Worm (Caenorhabditis elegans): ENCODE data around the gene sdc-3.

sdc-3 gene

DNA sequence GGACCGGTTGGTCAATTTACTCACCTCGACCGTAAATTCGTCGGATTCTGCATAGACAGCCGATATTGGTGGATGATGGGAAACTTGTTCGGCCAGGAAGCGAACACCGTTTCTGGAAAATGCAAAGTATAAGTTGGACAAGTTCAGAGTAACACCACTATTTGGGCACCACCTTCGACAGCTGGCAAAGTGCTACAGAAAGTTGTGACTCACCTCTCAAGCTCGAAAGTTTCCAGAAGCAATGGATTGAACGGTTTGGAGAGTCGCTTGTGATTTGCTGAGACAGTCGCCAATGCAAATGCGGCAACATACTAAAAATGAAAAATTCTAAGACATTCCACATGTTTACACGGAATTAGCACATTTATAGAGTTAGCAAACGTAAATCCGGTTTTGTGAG, 34.7 kb downstream of the sdc-3 start:
- no peak for TF ChIP-seq aptf-2 (GFP tag; conservative IDR thresholded peaks at IDR 0.05)
- no peak for TF ChIP-seq B0019.2 (GFP tag; conservative IDR thresholded peaks at IDR 0.05)
- no peak for TF ChIP-seq lag-1 (GFP tag; IDR thresholded peaks at IDR 0.05)
- no peak for TF ChIP-seq Y95B8A.8 (GFP tag; IDR thresholded peaks at IDR 0.05)
- no peak for TF ChIP-seq nhr-179 (tag; optimal IDR thresholded peaks at IDR 0.05)
- TF ChIP-seq fkh-3 (tag; optimal IDR thresholded peaks at IDR 0.05): no peak
- TF ChIP-seq F49E8.2 (tag; optimal IDR thresholded peaks at IDR 0.05; ENCODE audit: insufficient read depth): no peak
- no peak for TF ChIP-seq B0336.3 (GFP tag; IDR thresholded peaks at IDR 0.05)
- TF ChIP-seq ztf-18 (tag; optimal IDR thresholded peaks at IDR 0.05): no peak
- TF ChIP-seq die-1 (tag; optimal IDR thresholded peaks at IDR 0.05): no peak
- no peak for TF ChIP-seq snpc-4 (GFP tag; optimal IDR thresholded peaks at IDR 0.05)
- TF ChIP-seq snpc-4 (tag; optimal IDR thresholded peaks at IDR 0.05): no peak
- TF ChIP-seq ceh-91 (GFP tag; IDR thresholded peaks at IDR 0.05): no peak
- no peak for TF ChIP-seq xnd-1 (tag; optimal IDR thresholded peaks at IDR 0.05)
- TF ChIP-seq tbx-9 (tag; optimal IDR thresholded peaks at IDR 0.05; ENCODE audit: borderline replicate concordance): no peak
- TF ChIP-seq cebp-2 (GFP tag; IDR thresholded peaks at IDR 0.05): no peak
- TF ChIP-seq ztf-25 (GFP tag; IDR thresholded peaks at IDR 0.05): no peak
- no peak for TF ChIP-seq B0261.1 (tag; optimal IDR thresholded peaks at IDR 0.05)

DNA sequence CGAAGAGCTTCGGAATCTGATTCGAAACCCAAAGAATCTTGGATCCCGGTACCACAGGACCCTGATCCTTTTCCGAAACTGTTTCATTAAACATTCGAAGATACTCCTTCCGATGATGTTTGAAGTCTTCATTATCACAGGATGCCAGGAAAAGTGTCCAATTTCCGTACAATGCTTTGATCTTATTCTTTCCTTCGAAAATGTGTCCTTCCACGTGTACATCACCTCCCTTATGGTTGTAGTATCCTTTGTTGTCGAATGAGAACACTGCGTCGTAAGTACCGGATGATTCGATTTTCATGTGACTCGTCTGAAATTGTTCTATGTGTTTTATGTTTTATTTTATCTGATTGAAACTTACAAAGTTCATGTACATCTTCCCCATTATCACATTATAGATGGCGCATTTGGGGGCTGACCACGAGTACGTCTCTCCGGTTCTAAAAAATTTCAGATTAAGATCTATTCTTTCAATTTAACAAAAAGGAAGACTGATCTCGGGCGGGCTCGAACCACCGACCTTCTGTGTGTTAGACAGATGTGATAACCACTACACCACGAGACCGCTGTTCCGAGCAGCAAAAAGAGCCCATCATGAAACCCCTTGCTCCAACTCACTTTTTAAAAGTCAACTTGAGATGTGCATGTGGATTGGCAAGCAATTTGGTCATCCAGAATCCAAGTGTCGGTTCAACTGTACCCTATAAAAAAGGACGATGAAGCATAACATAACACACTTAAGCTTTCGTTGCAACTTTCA, 35.3 kb downstream of the sdc-3 start:
- TF ChIP-seq dpff-1 (tag; optimal IDR thresholded peaks at IDR 0.05) (no peak), rpc-1 (optimal IDR thresholded peaks at IDR 0.05) (peak; percentile 53), rpc-1 (tag; optimal IDR thresholded peaks at IDR 0.05) (peak; percentile 70), T26A5.8 (tag; optimal IDR thresholded peaks at IDR 0.05) (no peak), Y67H2A.10 (GFP tag; conservative IDR thresholded peaks at IDR 0.05) (no peak), ztf-26 (tag; optimal IDR thresholded peaks at IDR 0.05) (no peak), hsf-1 (GFP tag; IDR thresholded peaks at IDR 0.05) (no peak), C17E4.6 (GFP tag; IDR thresholded peaks at IDR 0.05) (no peak), C06A6.2 (GFP tag; conservative IDR thresholded peaks at IDR 0.05) (no peak), B0019.2 (GFP tag; conservative IDR thresholded peaks at IDR 0.05) (0 out of 2 replicates have a peak, but pooled peaks have one; percentile 6), nhr-90 (tag; optimal IDR thresholded peaks at IDR 0.05) (no peak), B0336.3 (GFP tag; IDR thresholded peaks at IDR 0.05) (0 out of 2 replicates have a peak, but pooled peaks have one; percentile 38), mcd-1 (GFP tag; IDR thresholded peaks at IDR 0.05) (0 out of 2 replicates have a peak, but pooled peaks have one; percentile 34), B0261.1 (tag; optimal IDR thresholded peaks at IDR 0.05) (peak; percentile 76), hlh-12 (tag; optimal IDR thresholded peaks at IDR 0.05) (no peak), lin-26 (GFP tag; IDR thresholded peaks at IDR 0.05) (peak; percentile 61; the same call in 1 of the 2 replicates), cebp-2 (GFP tag; IDR thresholded peaks at IDR 0.05) (no peak), nhr-80 (tag; optimal IDR thresholded peaks at IDR 0.05) (peak; percentile 9), snpc-4 (GFP tag; optimal IDR thresholded peaks at IDR 0.05) (no peak), snpc-4 (tag; optimal IDR thresholded peaks at IDR 0.05) (peak in 1 of 4 experiments; percentile 59), mxl-1 (tag; optimal IDR thresholded peaks at IDR 0.05) (no peak), him-1 (tag; optimal IDR thresholded peaks at IDR 0.05) (peak; percentile 65), pha-4 (tag; optimal IDR thresholded peaks at IDR 0.05) (no peak), F10E7.11 (tag; optimal IDR thresholded peaks at IDR 0.05) (no peak), egl-18 (GFP tag; IDR thresholded peaks at IDR 0.05) (no peak), F55B11.4 (tag; optimal IDR thresholded peaks at IDR 0.05; ENCODE audit: borderline replicate concordance, insufficient read depth) (no peak), ztf-28 (GFP tag; IDR thresholded peaks at IDR 0.05) (no peak), lin-35 (GFP tag; optimal IDR thresholded peaks at IDR 0.05) (no peak), dpl-1 (GFP tag; optimal IDR thresholded peaks at IDR 0.05) (no peak), ztf-18 (tag; optimal IDR thresholded peaks at IDR 0.05) (no peak), ceh-100 (GFP tag; IDR thresholded peaks at IDR 0.05) (peak; percentile 45), nhr-120 (GFP tag; IDR thresholded peaks at IDR 0.05) (no peak), bed-2 (GFP tag; IDR thresholded peaks at IDR 0.05) (no peak), lsl-1 (GFP tag; optimal IDR thresholded peaks at IDR 0.05) (peak; percentile 17), ztf-25 (GFP tag; IDR thresholded peaks at IDR 0.05) (no peak), sptf-2 (GFP tag; optimal IDR thresholded peaks at IDR 0.05) (no peak), Y53F4B.3 (GFP tag; IDR thresholded peaks at IDR 0.05) (0 out of 2 replicates have a peak, but pooled peaks have one; percentile 40)
